Fruit fly (Drosophila melanogaster) whole organism, embryonic: ENCODE measurements around the gene CG9855.

ENCODE experiments used
- B-H1 ChIP-seq: fragments of 200-800 bp; sonication (Bioruptor generic); IDR thresholded peaks from 3 replicates; pipeline ENCODE4 v1.3.6; 2022; ENCODE audit warnings: missing biosample characterization, missing genetic modification characterization
- Blimp-1 ChIP-seq: fragments of 200-800 bp; sonication (Bioruptor generic); optimal IDR thresholded peaks from 3 replicates; lab custom pipeline; 2018; ENCODE audit warnings: missing biosample characterization, missing genetic modification characterization, mild to moderate bottlenecking, moderate library complexity, missing genetic modification reagents
- BtbVII ChIP-seq: fragments of 200-800 bp; sonication (Bioruptor generic); optimal IDR thresholded peaks from 3 replicates; lab custom pipeline; 2017; ENCODE audit warnings: missing biosample characterization, mild to moderate bottlenecking, missing genetic modification characterization
- C15 ChIP-seq: fragments of 200-800 bp; sonication (Bioruptor generic); IDR thresholded peaks from 3 replicates; pipeline ENCODE4 v1.3.6; 2022; ENCODE audit warnings: missing biosample characterization, missing genetic modification characterization
- CG10274 ChIP-seq: fragments of 200-800 bp; sonication (Bioruptor generic); optimal IDR thresholded peaks from 3 replicates; lab custom pipeline; 2017; ENCODE audit warnings: missing biosample characterization, mild to moderate bottlenecking, missing genetic modification characterization
- CG11695 ChIP-seq: fragments of 200-800 bp; sonication (Bioruptor generic); IDR thresholded peaks from 3 replicates; pipeline ENCODE4 v1.3.6; 2022; ENCODE audit warnings: missing biosample characterization, missing genetic modification characterization
- CG12299 ChIP-seq: fragments of 200-800 bp; sonication (Bioruptor generic); optimal IDR thresholded peaks from 2 replicates; lab custom pipeline; 2018; ENCODE audit warnings: missing biosample characterization, mild to moderate bottlenecking, missing genetic modification characterization
- CG1233 ChIP-seq: fragments of 200-800 bp; sonication (Bioruptor generic); optimal IDR thresholded peaks from 4 replicates; lab custom pipeline; 2018; ENCODE audit warnings: missing biosample characterization, mild to moderate bottlenecking, missing genetic modification characterization
- CG13123 ChIP-seq: fragments of 200-800 bp; sonication (Bioruptor generic); optimal IDR thresholded peaks from 2 replicates; lab custom pipeline; 2016; ENCODE audit warnings: missing biosample characterization, missing genetic modification characterization
- CG14014 ChIP-seq: fragments of 200-800 bp; sonication (Bioruptor generic); IDR thresholded peaks from 2 replicates; pipeline ENCODE4 v1.3.6; 2022; ENCODE audit warnings: missing biosample characterization, missing genetic modification characterization
- CG15011 ChIP-seq: fragments of 200-800 bp; sonication (Bioruptor generic); optimal IDR thresholded peaks from 3 replicates; lab custom pipeline; 2018; ENCODE audit warnings: missing biosample characterization, mild to moderate bottlenecking, missing genetic modification characterization
- CG1603 ChIP-seq: fragments of 200-800 bp; sonication (Bioruptor generic); optimal IDR thresholded peaks from 2 replicates; lab custom pipeline; 2019; ENCODE audit warnings: missing biosample characterization, mild to moderate bottlenecking, missing genetic modification characterization, moderate library complexity
- CG17568 ChIP-seq: fragments of 200-800 bp; sonication (Bioruptor generic); optimal IDR thresholded peaks from 2 replicates; lab custom pipeline; 2018; ENCODE audit warnings: missing biosample characterization, mild to moderate bottlenecking, missing genetic modification characterization, moderate library complexity
- CG18619 ChIP-seq: fragments of 200-800 bp; sonication (Bioruptor generic); optimal IDR thresholded peaks from 3 replicates; lab custom pipeline; 2017; ENCODE audit warnings: missing biosample characterization, mild to moderate bottlenecking, missing genetic modification characterization
- CG2129 ChIP-seq: fragments of 200-800 bp; sonication (Bioruptor generic); IDR thresholded peaks from 2 replicates; pipeline ENCODE4 v1.3.6; 2022; ENCODE audit warnings: missing biosample characterization, missing genetic modification characterization; ENCODE audit not compliant: partially characterized antibody
- CG3163 ChIP-seq: fragments of 200-800 bp; sonication (Bioruptor generic); optimal IDR thresholded peaks from 3 replicates; lab custom pipeline; 2016; ENCODE audit warnings: missing biosample characterization, missing genetic modification characterization
- CG6683 ChIP-seq: fragments of 200-800 bp; sonication (Bioruptor generic); optimal IDR thresholded peaks from 2 replicates; lab custom pipeline; 2017; ENCODE audit warnings: missing biosample characterization, mild to moderate bottlenecking, missing genetic modification characterization, missing genetic modification reagents
- CG7928 ChIP-seq: fragments of 200-800 bp; sonication (Bioruptor generic); optimal IDR thresholded peaks from 2 replicates; lab custom pipeline; 2017; ENCODE audit warnings: missing biosample characterization, mild to moderate bottlenecking, missing genetic modification characterization
- CHES-1-like ChIP-seq: fragments of 200-800 bp; sonication (Bioruptor generic); optimal IDR thresholded peaks from 2 replicates; lab custom pipeline; 2016; ENCODE audit warnings: missing biosample characterization, missing genetic modification characterization
- CTCF ChIP-seq: fragments of 200-800 bp; sonication (Bioruptor generic); optimal IDR thresholded peaks from 2 replicates; lab custom pipeline; 2017; ENCODE audit warnings: missing biosample characterization, mild to moderate bottlenecking, missing genetic modification characterization, moderate library complexity
- D19B ChIP-seq: fragments of 200-800 bp; sonication (Bioruptor generic); optimal IDR thresholded peaks from 2 replicates; lab custom pipeline; 2017; ENCODE audit warnings: missing biosample characterization, mild to moderate bottlenecking, missing genetic modification characterization
- Fer2 ChIP-seq: fragments of 200-800 bp; sonication (Bioruptor generic); optimal IDR thresholded peaks from 2 replicates; lab custom pipeline; 2018; ENCODE audit warnings: missing biosample characterization, mild to moderate bottlenecking, missing genetic modification characterization, moderate library complexity
- Gug ChIP-seq: fragments of 200-800 bp; sonication (Bioruptor generic); IDR thresholded peaks from 4 replicates; pipeline ENCODE4 v1.3.6; 2022; ENCODE audit warnings: missing biosample characterization, missing genetic modification characterization
- HLH54F ChIP-seq: fragments of 200-800 bp; sonication (Bioruptor generic); optimal IDR thresholded peaks from 3 replicates; lab custom pipeline; 2016; ENCODE audit warnings: missing biosample characterization, missing genetic modification characterization
- Jarid2 ChIP-seq: fragments of 200-800 bp; sonication (Bioruptor generic); optimal IDR thresholded peaks from 3 replicates; lab custom pipeline; 2017; ENCODE audit warnings: mild to moderate bottlenecking, missing biosample characterization, missing genetic modification reagents, missing genetic modification characterization
- NC2α ChIP-seq: fragments of 200-800 bp; sonication (Bioruptor generic); optimal IDR thresholded peaks from 2 replicates; lab custom pipeline; 2016; ENCODE audit warnings: missing biosample characterization, missing genetic modification characterization
- Tbp ChIP-seq: fragments of >200 bp; optimal IDR thresholded peaks from 2 replicates; lab custom pipeline; 2018; ENCODE audit warnings: missing biosample characterization, missing genetic modification characterization
- Trl ChIP-seq, 3 experiments: fragments of >200 bp in 2 of 3; fragments of 200-800 bp in 1 of 3; sonication (Bioruptor generic) in 1 of 3; optimal IDR thresholded peaks; 2 replicates in 1 of 3; 3 replicates in 2 of 3; lab custom pipeline; 2016 to 2017; ENCODE audit warnings: missing biosample characterization in 1 of 3, missing genetic modification characterization in 1 of 3
- abd-A ChIP-seq: fragments of 200-800 bp; sonication (Bioruptor generic); optimal IDR thresholded peaks from 3 replicates; lab custom pipeline; 2019; ENCODE audit warnings: missing biosample characterization, mild to moderate bottlenecking, missing genetic modification characterization, moderate library complexity
- ato ChIP-seq: fragments of 200-800 bp; sonication (Bioruptor generic); IDR thresholded peaks from 2 replicates; pipeline ENCODE4 v1.3.6; 2022; ENCODE audit warnings: missing biosample characterization, missing genetic modification characterization; ENCODE audit not compliant: partially characterized antibody
- bcd ChIP-seq: fragments of 200-800 bp; sonication (Bioruptor generic); optimal IDR thresholded peaks from 2 replicates; lab custom pipeline; 2017; ENCODE audit warnings: missing biosample characterization, mild to moderate bottlenecking, missing genetic modification characterization
- fd96Cb ChIP-seq: fragments of 200-800 bp; sonication (Bioruptor generic); optimal IDR thresholded peaks from 2 replicates; lab custom pipeline; 2018; ENCODE audit warnings: missing biosample characterization, mild to moderate bottlenecking, missing genetic modification characterization, moderate library complexity
- ftz-f1 ChIP-seq: fragments of 200-800 bp; sonication (Bioruptor generic); optimal IDR thresholded peaks from 2 replicates; lab custom pipeline; 2016; ENCODE audit warnings: missing biosample characterization, missing genetic modification characterization
- fu2 ChIP-seq: fragments of 200-800 bp; sonication (Bioruptor generic); optimal IDR thresholded peaks from 2 replicates; lab custom pipeline; 2016; ENCODE audit warnings: missing biosample characterization, missing genetic modification characterization
- gce ChIP-seq: fragments of 200-800 bp; sonication (Bioruptor generic); IDR thresholded peaks from 3 replicates; pipeline ENCODE4 v1.3.6; 2022; ENCODE audit warnings: missing biosample characterization, missing genetic modification characterization
- ham ChIP-seq: fragments of 200-800 bp; sonication (Bioruptor generic); IDR thresholded peaks from 2 replicates; pipeline ENCODE4 v1.3.6; 2022; ENCODE audit warnings: missing biosample characterization, missing genetic modification characterization
- hbn ChIP-seq: fragments of 200-800 bp; sonication (Bioruptor generic); IDR thresholded peaks from 2 replicates; pipeline ENCODE4 v1.3.6; 2022; ENCODE audit warnings: missing biosample characterization, missing genetic modification characterization; ENCODE audit not compliant: partially characterized antibody
- jigr1 ChIP-seq: fragments of 200-800 bp; sonication (Bioruptor generic); IDR thresholded peaks from 3 replicates; pipeline ENCODE4 v1.3.6; 2022; ENCODE audit warnings: missing biosample characterization, missing genetic modification characterization
- kah ChIP-seq: fragments of 200-800 bp; sonication (Bioruptor generic); optimal IDR thresholded peaks from 2 replicates; lab custom pipeline; 2018; ENCODE audit warnings: missing biosample characterization, mild to moderate bottlenecking, missing genetic modification characterization
- odd ChIP-seq: fragments of 200-800 bp; sonication (Bioruptor generic); optimal IDR thresholded peaks from 2 replicates; lab custom pipeline; 2017; ENCODE audit warnings: missing biosample characterization, mild to moderate bottlenecking, missing genetic modification characterization
- repo ChIP-seq: fragments of 200-800 bp; sonication (Bioruptor generic); optimal IDR thresholded peaks from 2 replicates; lab custom pipeline; 2016; ENCODE audit warnings: missing biosample characterization, missing genetic modification characterization
- salm ChIP-seq: fragments of 200-800 bp; sonication (Bioruptor generic); optimal IDR thresholded peaks from 2 replicates; lab custom pipeline; 2018; ENCODE audit warnings: missing biosample characterization, mild to moderate bottlenecking, missing genetic modification characterization
- sc ChIP-seq, 3 experiments: fragments of >200 bp in 2 of 3; fragments of 200-800 bp in 1 of 3; sonication (Bioruptor generic) in 1 of 3; optimal IDR thresholded peaks; 2 replicates in 2 of 3; 3 replicates in 1 of 3; lab custom pipeline; 2017; ENCODE audit warnings: mild to moderate bottlenecking in 1 of 3, missing biosample characterization in 1 of 3, missing genetic modification characterization in 1 of 3, missing genetic modification reagents in 1 of 3
- slp2 ChIP-seq: fragments of 200-800 bp; sonication (Bioruptor generic); optimal IDR thresholded peaks from 2 replicates; lab custom pipeline; 2016; ENCODE audit warnings: missing biosample characterization, missing genetic modification characterization
- ssp ChIP-seq: fragments of 200-800 bp; sonication (Bioruptor generic); IDR thresholded peaks from 2 replicates; pipeline ENCODE4 v1.3.6; 2022; ENCODE audit warnings: missing biosample characterization, missing genetic modification characterization
- unpg ChIP-seq: fragments of 200-800 bp; sonication (Bioruptor generic); optimal IDR thresholded peaks from 3 replicates; lab custom pipeline; 2018; ENCODE audit warnings: missing biosample characterization, mild to moderate bottlenecking, missing genetic modification characterization, moderate library complexity
- vnd ChIP-seq: fragments of 200-800 bp; sonication (Bioruptor generic); IDR thresholded peaks from 3 replicates; pipeline ENCODE4 v1.3.6; 2022; ENCODE audit warnings: missing biosample characterization, missing genetic modification characterization; ENCODE audit not compliant: partially characterized antibody

Gene CG9855

dm6 chr3R:4378363-4379354 lies 19.0 kb downstream of the CG9855 start, which contains the start of gene Sfxn1-3 (continued):
- TF ChIP-seq CG6683 (GFP tag; lab: Kevin White, UChicago) (no peak), ftz-f1 (GFP tag; lab: Kevin White, UChicago) (peak; percentile 4), CG12299 (tag; lab: Kevin White, UChicago) (peak; percentile 50), abd-A (tag; lab: Kevin White, UChicago) (no peak), C15 (no peak), Gug (0 out of 4 replicates have a peak, but pooled peaks have one; percentile 36), sc (optimal IDR thresholded peaks at IDR 0.05; lab: Kevin White, UChicago) (no peak), sc (GFP tag; optimal IDR thresholded peaks at IDR 0.05; lab: Kevin White, UChicago) (no peak), CG11695 (GFP tag; lab: Robert Waterston, UW) (no peak), CG18619 (GFP tag; lab: Kevin White, UChicago) (no peak), fu2 (GFP tag; lab: Kevin White, UChicago) (no peak), CG13123 (no peak), B-H1 (GFP tag; lab: Robert Waterston, UW) (no peak), HLH54F (peak; percentile 7), salm (no peak), CG2129 (GFP tag; lab: Robert Waterston, UW) (no peak), unpg (GFP tag; lab: Kevin White, UChicago) (peak; percentile 27), Tbp (GFP tag; lab: Kevin White, UChicago) (no peak), CG14014 (peak; percentile 56; the same call in 1 of the 2 replicates), CG17568 (GFP tag; lab: Kevin White, UChicago) (no peak), CTCF (GFP tag; lab: Kevin White, UChicago) (peak; percentile 44), CG15011 (GFP tag; lab: Kevin White, UChicago) (no peak), Fer2 (tag; lab: Kevin White, UChicago) (no peak), repo (no peak), odd (peak; percentile 62), Jarid2 (GFP tag; lab: Kevin White, UChicago) (peak; percentile 92), CG10274 (GFP tag; lab: Kevin White, UChicago) (no peak), CG1603 (peak; percentile 23), Trl (optimal IDR thresholded peaks at IDR 0.05; lab: Kevin White, UChicago) (peak; percentile 62 to 79), Trl (GFP tag; optimal IDR thresholded peaks at IDR 0.05; lab: Kevin White, UChicago) (peak; percentile 80), CG1233 (GFP tag; lab: Kevin White, UChicago) (peak; percentile 23), vnd (GFP tag; lab: Robert Waterston, UW) (no peak), ham (GFP tag; lab: Robert Waterston, UW) (no peak), Blimp-1 (GFP tag; lab: Kevin White, UChicago) (no peak), ssp (GFP tag; lab: Robert Waterston, UW) (no peak), fd96Cb (tag; lab: Kevin White, UChicago) (no peak), kah (peak; percentile 82), hbn (peak; percentile 39; the same call in 1 of the 2 replicates), BtbVII (GFP tag; lab: Kevin White, UChicago) (peak; percentile 83), jigr1 (GFP tag; lab: Robert Waterston, UW) (no peak), gce (peak; percentile 31; the same call in 1 of the 3 replicates), slp2 (no peak), CG7928 (peak; percentile 84), bcd (GFP tag; lab: Kevin White, UChicago) (peak; percentile 33), CG3163 (GFP tag; lab: Kevin White, UChicago) (peak; percentile 47), ato (GFP tag; lab: Robert Waterston, UW) (peak; percentile 34; the same call in 1 of the 2 replicates), D19B (peak; percentile 96), CHES-1-like (GFP tag; lab: Kevin White, UChicago) (no peak), NC2α (no peak)
